Worm (Caenorhabditis elegans): ENCODE results near the gene art-1.
A peak's percentile ranks its signal among the peaks of the same experiment; 100 is the strongest.

- TF ChIP-seq ceh-16 (tag; optimal IDR thresholded peaks at IDR 0.05) (no peak), lsy-2 (tag; optimal IDR thresholded peaks at IDR 0.05) (peak in 1 of 2 experiments; percentile 25), nhr-237 (tag; optimal IDR thresholded peaks at IDR 0.05) (no peak)
Measured at ce11 chrII:6943299-6944051, 28.6 kb downstream of the art-1 start.

Measured in whole organism, L2 larva.